Fruit fly (Drosophila melanogaster): ENCODE data around the gene miple2.

miple2 gene

dm6 chr3L:270760-271500 lies at the start of gene miple2:
TSS of gene miple2 (plus strand) at chr3L:271200.
- TF ChIP-seq ttk (optimal IDR thresholded peaks at IDR 0.05) (no peak), psq (optimal IDR thresholded peaks at IDR 0.05) (no peak), Myc (optimal IDR thresholded peaks at IDR 0.05) (no peak), h (optimal IDR thresholded peaks at IDR 0.05) (no peak), insv (optimal IDR thresholded peaks at IDR 0.05) (no peak), Sin3A (optimal IDR thresholded peaks at IDR 0.05) (no peak)

- TF ChIP-seq ttk (optimal IDR thresholded peaks at IDR 0.05) (no peak), insv (optimal IDR thresholded peaks at IDR 0.05) (no peak), Myc (optimal IDR thresholded peaks at IDR 0.05) (no peak), Sin3A (optimal IDR thresholded peaks at IDR 0.05) (no peak), h (optimal IDR thresholded peaks at IDR 0.05) (no peak), psq (optimal IDR thresholded peaks at IDR 0.05) (no peak)
Measured at dm6 chr3L:223019-223902, 47.7 kb upstream of the miple2 start, which contains the start of the genes pyx and CG33229. TSS of gene pyx (minus strand) at chr3L:223069. TSS of gene CG33229 (plus strand) at chr3L:223852.

- TF ChIP-seq ttk (optimal IDR thresholded peaks at IDR 0.05): no peak
- no peak for TF ChIP-seq Myc (optimal IDR thresholded peaks at IDR 0.05)
- TF ChIP-seq h (optimal IDR thresholded peaks at IDR 0.05): no peak
- no peak for TF ChIP-seq psq (optimal IDR thresholded peaks at IDR 0.05)
- no peak for TF ChIP-seq insv (optimal IDR thresholded peaks at IDR 0.05)
- TF ChIP-seq Sin3A (optimal IDR thresholded peaks at IDR 0.05): no peak
Measured at dm6 chr3L:224004-224951, 46.7 kb upstream of the miple2 start.

- TF ChIP-seq psq (optimal IDR thresholded peaks at IDR 0.05) (no peak), Sin3A (optimal IDR thresholded peaks at IDR 0.05) (no peak), insv (optimal IDR thresholded peaks at IDR 0.05) (no peak), h (optimal IDR thresholded peaks at IDR 0.05) (no peak), Myc (optimal IDR thresholded peaks at IDR 0.05) (no peak), ttk (optimal IDR thresholded peaks at IDR 0.05) (no peak)
Measured at dm6 chr3L:225120-225519, 45.9 kb upstream of the miple2 start.

- TF ChIP-seq Sin3A (optimal IDR thresholded peaks at IDR 0.05): no peak
- no peak for TF ChIP-seq Myc (optimal IDR thresholded peaks at IDR 0.05)
- TF ChIP-seq psq (optimal IDR thresholded peaks at IDR 0.05): no peak
- no peak for TF ChIP-seq ttk (optimal IDR thresholded peaks at IDR 0.05)
- no peak for TF ChIP-seq insv (optimal IDR thresholded peaks at IDR 0.05)
- TF ChIP-seq h (optimal IDR thresholded peaks at IDR 0.05): no peak
Measured at dm6 chr3L:231504-231903, 39.5 kb upstream of the miple2 start, which contains the start of gene CG42846. TSS of gene CG42846 (minus strand) at chr3L:231604.

- TF ChIP-seq insv (optimal IDR thresholded peaks at IDR 0.05) (no peak), Myc (optimal IDR thresholded peaks at IDR 0.05) (no peak), ttk (optimal IDR thresholded peaks at IDR 0.05) (no peak), h (optimal IDR thresholded peaks at IDR 0.05) (no peak)
Measured at dm6 chr3L:232267-232666, 38.7 kb upstream of the miple2 start, which contains the start of gene CG34454. TSS of gene CG34454 (minus strand) at chr3L:232350.

dm6 chr3L:233251-233650 lies 37.7 kb upstream of the miple2 start, which contains the start of gene CG34453:
TSS of gene CG34453 (minus strand) at chr3L:233351.
- no peak for TF ChIP-seq ttk (optimal IDR thresholded peaks at IDR 0.05)
- no peak for TF ChIP-seq h (optimal IDR thresholded peaks at IDR 0.05)
- no peak for TF ChIP-seq Sin3A (optimal IDR thresholded peaks at IDR 0.05)
- TF ChIP-seq insv (optimal IDR thresholded peaks at IDR 0.05): no peak
- no peak for TF ChIP-seq psq (optimal IDR thresholded peaks at IDR 0.05)
- TF ChIP-seq Myc (optimal IDR thresholded peaks at IDR 0.05): no peak

dm6 chr3L:234337-234736 lies 36.7 kb upstream of the miple2 start:
- TF ChIP-seq Sin3A (optimal IDR thresholded peaks at IDR 0.05) (no peak), insv (optimal IDR thresholded peaks at IDR 0.05) (no peak), h (optimal IDR thresholded peaks at IDR 0.05) (no peak), Myc (optimal IDR thresholded peaks at IDR 0.05) (no peak), ttk (optimal IDR thresholded peaks at IDR 0.05) (no peak), psq (optimal IDR thresholded peaks at IDR 0.05) (no peak)

- no peak for TF ChIP-seq h (optimal IDR thresholded peaks at IDR 0.05)
- no peak for TF ChIP-seq ttk (optimal IDR thresholded peaks at IDR 0.05)
- TF ChIP-seq psq (optimal IDR thresholded peaks at IDR 0.05): no peak
- TF ChIP-seq Sin3A (optimal IDR thresholded peaks at IDR 0.05): no peak
- no peak for TF ChIP-seq Myc (optimal IDR thresholded peaks at IDR 0.05)
- no peak for TF ChIP-seq insv (optimal IDR thresholded peaks at IDR 0.05)
Measured at dm6 chr3L:246644-247199, 24.3 kb upstream of the miple2 start.

- TF ChIP-seq h (optimal IDR thresholded peaks at IDR 0.05): no peak
- no peak for TF ChIP-seq psq (optimal IDR thresholded peaks at IDR 0.05)
- TF ChIP-seq ttk (optimal IDR thresholded peaks at IDR 0.05): no peak
- TF ChIP-seq insv (optimal IDR thresholded peaks at IDR 0.05): no peak
- no peak for TF ChIP-seq Sin3A (optimal IDR thresholded peaks at IDR 0.05)
- TF ChIP-seq Myc (optimal IDR thresholded peaks at IDR 0.05): no peak
Measured at dm6 chr3L:247482-248225, 23.3 kb upstream of the miple2 start, which contains the start of gene mthl14. TSS of gene mthl14 (plus strand) at chr3L:247491.
